Fruit fly (Drosophila melanogaster): ENCODE measurements around the gene sina.

Gene sina

DNA sequence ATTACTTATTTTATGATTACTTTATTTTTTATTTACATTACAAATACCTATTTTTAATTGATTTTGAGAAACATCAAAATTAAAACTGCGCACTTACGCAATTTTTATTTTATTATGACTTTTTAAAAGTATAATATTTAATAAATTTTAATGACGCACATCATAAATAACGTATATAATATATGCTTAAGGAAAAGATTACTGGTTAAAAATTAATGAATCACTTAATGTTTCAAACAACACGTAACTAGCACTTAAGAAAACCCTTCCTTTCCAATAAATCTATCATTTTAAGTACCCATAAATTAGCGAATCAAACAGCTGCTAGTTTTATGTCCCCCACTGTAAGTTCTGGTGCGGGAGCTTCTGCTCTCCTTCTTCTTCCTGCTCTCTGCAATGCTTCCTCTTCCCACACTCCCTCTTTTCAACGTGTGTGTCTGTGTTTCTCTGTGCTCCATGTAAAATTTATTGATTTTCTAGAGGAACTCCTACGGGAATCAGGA, 46.7 kb upstream of the sina start (continued):
- TF ChIP-seq zfh1 (GFP tag; IDR thresholded peaks at IDR 0.05) (0 out of 3 replicates have a peak, but pooled peaks have one; percentile 9), Deaf1 (tag; optimal IDR thresholded peaks at IDR 0.05) (no peak), Dfd (GFP tag; optimal IDR thresholded peaks at IDR 0.05) (no peak), CG18619 (GFP tag; optimal IDR thresholded peaks at IDR 0.05) (peak; percentile 81), CG15011 (GFP tag; optimal IDR thresholded peaks at IDR 0.05) (peak; percentile 63), shn (GFP tag; optimal IDR thresholded peaks at IDR 0.05) (no peak), cato (GFP tag; optimal IDR thresholded peaks at IDR 0.05; ENCODE audit: borderline replicate concordance) (no peak), lola (GFP tag; optimal IDR thresholded peaks at IDR 0.05) (peak in 1 of 3 experiments; percentile 78), gcm2 (GFP tag; optimal IDR thresholded peaks at IDR 0.05) (no peak), org-1 (GFP tag; optimal IDR thresholded peaks at IDR 0.05) (peak; percentile 79), CG9727 (GFP tag; optimal IDR thresholded peaks at IDR 0.05) (peak; percentile 70), eyg (GFP tag; optimal IDR thresholded peaks at IDR 0.05) (no peak), kah (GFP tag; optimal IDR thresholded peaks at IDR 0.05) (peak; percentile 7), jigr1 (GFP tag; IDR thresholded peaks at IDR 0.05) (no peak), CG17568 (GFP tag; optimal IDR thresholded peaks at IDR 0.05) (peak; percentile 5), pum (GFP tag; optimal IDR thresholded peaks at IDR 0.05) (no peak), slp2 (GFP tag; optimal IDR thresholded peaks at IDR 0.05) (no peak), trem (tag; optimal IDR thresholded peaks at IDR 0.05) (peak; percentile 38), ranshi (GFP tag; IDR thresholded peaks at IDR 0.05) (peak; percentile 14; the same call in 1 of the 2 replicates), MESR4 (GFP tag; optimal IDR thresholded peaks at IDR 0.05) (no peak), Ets97D (GFP tag; optimal IDR thresholded peaks at IDR 0.05) (no peak), Poxn (GFP tag; IDR thresholded peaks at IDR 0.05) (no peak), CG3726 (GFP tag; IDR thresholded peaks at IDR 0.05) (no peak), hkb (optimal IDR thresholded peaks at IDR 0.05) (no peak), hkb (GFP tag; IDR thresholded peaks at IDR 0.05) (no peak), CG17361 (GFP tag; IDR thresholded peaks at IDR 0.05) (peak; percentile 91), CG4360 (GFP tag; IDR thresholded peaks at IDR 0.05) (no peak), insv (GFP tag; optimal IDR thresholded peaks at IDR 0.05) (no peak), sr (GFP tag; IDR thresholded peaks at IDR 0.05) (no peak), Aef1 (GFP tag; IDR thresholded peaks at IDR 0.05) (no peak; the same call in 2 of the 3 replicates), Hr51 (GFP tag; optimal IDR thresholded peaks at IDR 0.05) (peak in 1 of 2 experiments; percentile 76), wek (GFP tag; optimal IDR thresholded peaks at IDR 0.05) (no peak), Drgx (GFP tag; IDR thresholded peaks at IDR 0.05) (peak; percentile 39; the same call in 1 of the 2 replicates), CG6272 (GFP tag; IDR thresholded peaks at IDR 0.05) (no peak; the same call in 1 of the 2 replicates), CG14441 (GFP tag; IDR thresholded peaks at IDR 0.05) (0 out of 2 replicates have a peak, but pooled peaks have one; percentile 21), prd (optimal IDR thresholded peaks at IDR 0.05) (no peak), prd (GFP tag; IDR thresholded peaks at IDR 0.05) (peak; percentile 59; the same call in 1 of the 3 replicates), CoRest (tag; optimal IDR thresholded peaks at IDR 0.05) (peak; percentile 83), danr (GFP tag; IDR thresholded peaks at IDR 0.05) (no peak), bbx (GFP tag; IDR thresholded peaks at IDR 0.05; ENCODE audit: partially characterized antibody) (no peak), E2f1 (GFP tag; IDR thresholded peaks at IDR 0.05) (peak; percentile 20; the same call in 1 of the 2 replicates), maf-S (GFP tag; optimal IDR thresholded peaks at IDR 0.05) (no peak), amos (GFP tag; IDR thresholded peaks at IDR 0.05; ENCODE audit: partially characterized antibody) (no peak), so (GFP tag; IDR thresholded peaks at IDR 0.05) (no peak), CG18599 (GFP tag; optimal IDR thresholded peaks at IDR 0.05) (peak; percentile 67), C15 (GFP tag; IDR thresholded peaks at IDR 0.05) (no peak), Hr3 (GFP tag; optimal IDR thresholded peaks at IDR 0.05) (peak; percentile 71), vvl (GFP tag; IDR thresholded peaks at IDR 0.05) (peak; percentile 70), hb (GFP tag; IDR thresholded peaks at IDR 0.05; ENCODE audit: partially characterized antibody) (no peak), ssp (GFP tag; IDR thresholded peaks at IDR 0.05) (0 out of 2 replicates have a peak, but pooled peaks have one; percentile 5), al (GFP tag; IDR thresholded peaks at IDR 0.05) (0 out of 2 replicates have a peak, but pooled peaks have one; percentile 13)
